Worm (Caenorhabditis elegans) whole organism, young adult: ENCODE measurements around the gene F22B5.4.

Source experiments
- B0019.2 ChIP-seq: fragments of 200-800 bp; sonication (Bioruptor generic); conservative IDR thresholded peaks from 2 replicates; pipeline ENCODE4 v1.3.6; 2022; ENCODE audit warnings: missing genetic modification reagents, missing genetic modification characterization, missing compliant biosample characterization
- F22D6.2 ChIP-seq: sonication (generic microtip); optimal IDR thresholded peaks from 2 replicates; lab custom pipeline; 2016; ENCODE audit warnings: mild to moderate bottlenecking, missing genetic modification characterization, missing compliant biosample characterization
- F37B4.10 ChIP-seq: fragments of 200-800 bp; sonication (Bioruptor generic); IDR thresholded peaks from 2 replicates; pipeline ENCODE4 v1.3.6; 2022; ENCODE audit warnings: missing genetic modification characterization, missing compliant biosample characterization
- F39B2.1 ChIP-seq: fragments of 200-800 bp; sonication (Bioruptor generic); IDR thresholded peaks from 2 replicates; pipeline ENCODE4 v1.3.6; 2022; ENCODE audit warnings: missing genetic modification reagents, missing genetic modification characterization, missing compliant biosample characterization
- ama-1 ChIP-seq, 3 experiments: fragments of 150-350 bp in 1 of 3; sonication (generic microtip) in 2 of 3; optimal IDR thresholded peaks; 2 replicates each; lab custom pipeline; 2014 to 2018; ENCODE audit warnings: missing biosample characterization in 2 of 3, missing genetic modification characterization in 2 of 3, missing genetic modification reagents in 2 of 3
- hlh-12 ChIP-seq: sonication (generic microtip); optimal IDR thresholded peaks from 2 replicates; lab custom pipeline; 2016; ENCODE audit warnings: missing genetic modification characterization, missing compliant biosample characterization
- lin-26 ChIP-seq: fragments of 200-800 bp; sonication (Bioruptor generic); IDR thresholded peaks from 2 replicates; pipeline ENCODE4 v1.3.6; 2022; ENCODE audit warnings: missing genetic modification reagents, missing genetic modification characterization, missing compliant biosample characterization
- lin-35 ChIP-seq, 3 experiments: fragments of 150-350 bp in 2 of 3; sonication (generic microtip) in 1 of 3; optimal IDR thresholded peaks; 2 replicates each; lab custom pipeline; 2014 to 2018; ENCODE audit warnings: missing biosample characterization in 3 of 3, missing genetic modification characterization in 3 of 3, missing genetic modification reagents in 3 of 3
- nfyb-1 ChIP-seq: fragments of 200-800 bp; sonication (Bioruptor generic); IDR thresholded peaks from 2 replicates; pipeline ENCODE4 v1.3.6; 2022; ENCODE audit warnings: missing genetic modification reagents, missing genetic modification characterization, missing compliant biosample characterization
- unc-62 ChIP-seq: fragments of 150-350 bp; optimal IDR thresholded peaks from 2 replicates; lab custom pipeline; 2014; ENCODE audit warnings: missing biosample characterization, missing genetic modification reagents, missing genetic modification characterization

- no peak for TF ChIP-seq hlh-12 (tag; lab: Kevin White, UChicago)
- no peak for TF ChIP-seq lin-35 (GFP tag; optimal IDR thresholded peaks at IDR 0.05; lab: Kevin White, UChicago)
- no peak for TF ChIP-seq B0019.2 (GFP tag; lab: Robert Waterston, UW)
- TF ChIP-seq unc-62 (GFP tag; lab: Kevin White, UChicago), result no peak
- TF ChIP-seq nfyb-1 (GFP tag; lab: Robert Waterston, UW), result no peak
- no peak for TF ChIP-seq ama-1 (optimal IDR thresholded peaks at IDR 0.05; lab: Kevin White, UChicago)
- TF ChIP-seq ama-1 (GFP tag; optimal IDR thresholded peaks at IDR 0.05; lab: Kevin White, UChicago), result no peak
- no peak for TF ChIP-seq F37B4.10 (GFP tag; lab: Robert Waterston, UW)
- no peak for TF ChIP-seq F22D6.2
- TF ChIP-seq lin-26 (GFP tag; lab: Robert Waterston, UW), result no peak
- no peak for TF ChIP-seq F39B2.1 (GFP tag; lab: Robert Waterston, UW)
Measured at ce11 chrII:8419015-8419414, 30.5 kb upstream of the F22B5.4 start.
